Worm (Caenorhabditis elegans) whole organism, L4 larva: Measurements from ENCODE around the gene srw-73.

Experiments used
- F10B5.3 ChIP-seq: sonication (generic microtip); optimal IDR thresholded peaks from 2 replicates; lab custom pipeline; 2016; ENCODE audit warnings: mild to moderate bottlenecking, missing genetic modification characterization, missing compliant biosample characterization
- F44E2.7 ChIP-seq: fragments of 200-800 bp; sonication (Bioruptor generic); IDR thresholded peaks from 2 replicates; pipeline ENCODE4 v2.1.2; 2022; ENCODE audit warnings: missing genetic modification characterization, missing compliant biosample characterization
- F49E8.2 ChIP-seq: sonication (generic microtip); optimal IDR thresholded peaks from 2 replicates; lab custom pipeline; 2016; ENCODE audit warnings: missing compliant biosample characterization, mild to moderate bottlenecking, missing genetic modification characterization, borderline replicate concordance
- Y105C5A.15 ChIP-seq: fragments of 200-800 bp; sonication (Bioruptor generic); IDR thresholded peaks from 2 replicates; pipeline ENCODE4 v1.3.6; 2022; ENCODE audit warnings: missing genetic modification characterization, missing compliant biosample characterization
- Y75B8A.6 ChIP-seq: fragments of 200-800 bp; sonication (Bioruptor generic); IDR thresholded peaks from 2 replicates; pipeline ENCODE4 v1.3.6; 2022; ENCODE audit warnings: missing genetic modification reagents, missing genetic modification characterization, missing compliant biosample characterization
- ZK337.2 ChIP-seq: fragments of 200-800 bp; sonication (Bioruptor generic); IDR thresholded peaks from 2 replicates; pipeline ENCODE4 v1.3.6; 2022; ENCODE audit warnings: missing genetic modification reagents, missing genetic modification characterization, missing compliant biosample characterization
- ZK546.5 ChIP-seq, 2 experiments: sonication (generic microtip); optimal IDR thresholded peaks; 2 replicates each; lab custom pipeline; 2017; ENCODE audit warnings: missing biosample characterization in 2 of 2, missing genetic modification characterization in 2 of 2
- aha-1 ChIP-seq: fragments of 150-350 bp; peaks from one replicate; lab custom pipeline; 2014; ENCODE audit warnings: missing biosample characterization, missing genetic modification characterization
- aly-2 ChIP-seq: sonication (generic microtip); optimal IDR thresholded peaks from 2 replicates; lab custom pipeline; 2018; ENCODE audit warnings: missing biosample characterization, missing genetic modification characterization
- arid-1 ChIP-seq: fragments of 200-800 bp; sonication (Bioruptor generic); conservative IDR thresholded peaks from 2 replicates; pipeline ENCODE4 v1.3.6; 2022; ENCODE audit warnings: missing genetic modification reagents, missing genetic modification characterization, missing compliant biosample characterization
- ceh-82 ChIP-seq: sonication (generic microtip); optimal IDR thresholded peaks from 2 replicates; lab custom pipeline; 2017; ENCODE audit warnings: missing biosample characterization, missing genetic modification characterization
- ces-1 ChIP-seq: fragments of 150-350 bp; sonication (generic microtip); optimal IDR thresholded peaks from 4 replicates; lab custom pipeline; 2014; ENCODE audit warnings: missing biosample characterization, missing genetic modification reagents, missing genetic modification characterization
- cey-2 ChIP-seq: sonication (generic microtip); optimal IDR thresholded peaks from 3 replicates; lab custom pipeline; 2017; ENCODE audit warnings: missing genetic modification characterization, mild to moderate bottlenecking, missing compliant biosample characterization, antibody characterized with exemption, borderline replicate concordance; ENCODE audit not compliant: insufficient read depth
- daf-12 ChIP-seq: fragments of 150-350 bp; optimal IDR thresholded peaks from 2 replicates; lab custom pipeline; 2014; ENCODE audit warnings: missing biosample characterization, missing genetic modification reagents, missing genetic modification characterization
- daf-8 ChIP-seq: fragments of 200-800 bp; sonication (Bioruptor generic); IDR thresholded peaks from 2 replicates; pipeline ENCODE4 v1.3.6; 2022; ENCODE audit warnings: missing genetic modification characterization, missing compliant biosample characterization
- dmd-6 ChIP-seq: fragments of 200-800 bp; sonication (Bioruptor generic); IDR thresholded peaks from 2 replicates; pipeline ENCODE4 v1.3.6; 2022; ENCODE audit warnings: missing genetic modification reagents, missing genetic modification characterization, missing compliant biosample characterization
- dmd-8 ChIP-seq: fragments of 200-800 bp; sonication (Bioruptor generic); IDR thresholded peaks from 2 replicates; pipeline ENCODE4 v1.3.6; 2022; ENCODE audit warnings: missing genetic modification characterization, missing compliant biosample characterization
- dpl-1 ChIP-seq: fragments of 150-350 bp; optimal IDR thresholded peaks from 2 replicates; lab custom pipeline; 2014; ENCODE audit warnings: missing biosample characterization, missing genetic modification reagents, missing genetic modification characterization
- fkh-10 ChIP-seq: fragments of 150-350 bp; optimal IDR thresholded peaks from 2 replicates; lab custom pipeline; 2014; ENCODE audit warnings: missing biosample characterization, missing genetic modification reagents, missing genetic modification characterization
- hlh-11 ChIP-seq: fragments of 200-800 bp; sonication (Bioruptor generic); optimal IDR thresholded peaks from 2 replicates; lab custom pipeline; 2018; ENCODE audit warnings: mild to moderate bottlenecking, missing genetic modification characterization, missing compliant biosample characterization
- jun-1 ChIP-seq: fragments of 150-350 bp; optimal IDR thresholded peaks from 2 replicates; lab custom pipeline; 2014; ENCODE audit warnings: missing biosample characterization, missing genetic modification reagents, missing genetic modification characterization
- lin-15B ChIP-seq: fragments of 150-350 bp; sonication (generic microtip); optimal IDR thresholded peaks from 3 replicates; lab custom pipeline; 2014; ENCODE audit warnings: missing biosample characterization, missing genetic modification characterization
- madf-5 ChIP-seq, 2 experiments: fragments of 200-800 bp; sonication (Bioruptor generic); IDR thresholded peaks; 2 replicates each; pipeline ENCODE4 v1.3.6; 2022; ENCODE audit warnings: missing compliant biosample characterization in 2 of 2, missing genetic modification characterization in 2 of 2
- mxl-3 ChIP-seq: fragments of 200-800 bp; sonication (Bioruptor generic); optimal IDR thresholded peaks from 2 replicates; lab custom pipeline; 2018; ENCODE audit warnings: mild to moderate bottlenecking, missing genetic modification characterization, missing compliant biosample characterization
- nhr-25 ChIP-seq: sonication (generic microtip); optimal IDR thresholded peaks from 2 replicates; lab custom pipeline; 2017; ENCODE audit warnings: missing genetic modification characterization, mild to moderate bottlenecking, missing compliant biosample characterization, antibody characterized with exemption, moderate library complexity, borderline replicate concordance; ENCODE audit not compliant: insufficient read depth
- nhr-28 ChIP-seq: fragments of 150-350 bp; optimal IDR thresholded peaks from 2 replicates; lab custom pipeline; 2014; ENCODE audit warnings: missing biosample characterization, missing genetic modification characterization
- nhr-41 ChIP-seq: fragments of 200-800 bp; sonication (Bioruptor generic); IDR thresholded peaks from 2 replicates; pipeline ENCODE4 v1.3.6; 2022; ENCODE audit warnings: missing genetic modification reagents, missing genetic modification characterization, missing compliant biosample characterization
- nhr-42 ChIP-seq: fragments of 200-800 bp; sonication (Bioruptor generic); IDR thresholded peaks from 2 replicates; pipeline ENCODE4 v1.3.6; 2022; ENCODE audit warnings: missing genetic modification characterization, missing compliant biosample characterization
- nhr-76 ChIP-seq: fragments of 150-350 bp; optimal IDR thresholded peaks from 2 replicates; lab custom pipeline; 2014; ENCODE audit warnings: missing biosample characterization, missing genetic modification characterization
- pha-4 ChIP-seq, 2 experiments: fragments of 150-350 bp in 1 of 2; fragments of 200-800 bp in 1 of 2; sonication (Bioruptor generic) in 1 of 2; IDR thresholded peaks in 1 of 2; optimal IDR thresholded peaks in 1 of 2; 2 replicates each; pipeline versions ENCODE4 v1.3.6 to Lab custom; 2014 to 2022; ENCODE audit warnings: missing genetic modification characterization in 2 of 2, missing genetic modification reagents in 2 of 2, missing biosample characterization in 1 of 2, missing compliant biosample characterization in 1 of 2
- php-3 ChIP-seq: fragments of 200-800 bp; sonication (Bioruptor generic); IDR thresholded peaks from 2 replicates; pipeline ENCODE4 v1.3.6; 2022; ENCODE audit warnings: missing genetic modification reagents, missing genetic modification characterization, missing compliant biosample characterization
- pqm-1 ChIP-seq: sonication (generic microtip); optimal IDR thresholded peaks from 2 replicates; lab custom pipeline; 2017; ENCODE audit warnings: missing biosample characterization, missing genetic modification characterization
- set-16 ChIP-seq: fragments of 200-800 bp; sonication (Bioruptor generic); IDR thresholded peaks from 2 replicates; pipeline ENCODE4 v1.3.6; 2022; ENCODE audit warnings: missing genetic modification reagents, missing genetic modification characterization, missing compliant biosample characterization
- snpc-1.2 ChIP-seq: fragments of 200-800 bp; sonication (Bioruptor generic); IDR thresholded peaks from 2 replicates; pipeline ENCODE4 v1.3.6; 2022; ENCODE audit warnings: missing genetic modification reagents, missing genetic modification characterization, missing compliant biosample characterization
- snpc-4 ChIP-seq: fragments of 150-350 bp; optimal IDR thresholded peaks from 2 replicates; lab custom pipeline; 2014; ENCODE audit warnings: missing biosample characterization, missing genetic modification characterization
- spr-1 ChIP-seq: sonication (generic microtip); optimal IDR thresholded peaks from 2 replicates; lab custom pipeline; 2016; ENCODE audit warnings: mild to moderate bottlenecking, missing genetic modification characterization, missing compliant biosample characterization
- tag-97 ChIP-seq: fragments of 200-800 bp; sonication (Bioruptor generic); IDR thresholded peaks from 2 replicates; pipeline ENCODE4 v1.3.6; 2022; ENCODE audit warnings: missing genetic modification characterization, missing compliant biosample characterization
- unc-62 ChIP-seq, 3 experiments: fragments of 150-350 bp in 1 of 3; sonication (generic microtip); optimal IDR thresholded peaks in 2 of 3; peaks in 1 of 3; 1 replicate in 1 of 3; 2 replicates in 2 of 3; lab custom pipeline; 2014 to 2017; ENCODE audit warnings: missing biosample characterization in 3 of 3, missing genetic modification characterization in 3 of 3, missing genetic modification reagents in 3 of 3, missing genotype in 1 of 3
- vab-7 ChIP-seq: fragments of 200-800 bp; sonication (Bioruptor generic); IDR thresholded peaks from 2 replicates; pipeline ENCODE4 v1.3.6; 2022; ENCODE audit warnings: missing genetic modification reagents, missing genetic modification characterization, missing compliant biosample characterization
- zfp-3 ChIP-seq: fragments of 200-800 bp; sonication (Bioruptor generic); conservative IDR thresholded peaks from 2 replicates; pipeline ENCODE4 v1.3.6; 2022; ENCODE audit warnings: missing genetic modification reagents, missing genetic modification characterization, missing compliant biosample characterization

The srw-73 gene

ce11 chrV:16627962-16628361 lies 39.6 kb upstream of the srw-73 start, which contains the start of gene oac-53:
Gene oac-53 (minus strand): TSS chrV:16627970.
- TF ChIP-seq dmd-6 (no peak; the same call in 1 of the 2 replicates), ces-1 (GFP tag; lab: Kevin White, UChicago) (no peak), php-3 (GFP tag; lab: Robert Waterston, UW) (peak; percentile 59; the same call in 1 of the 2 replicates), hlh-11 (peak; percentile 4), dmd-8 (GFP tag; lab: Robert Waterston, UW) (no peak), tag-97 (no peak), spr-1 (tag; lab: Kevin White, UChicago) (no peak), lin-15B (tag; lab: Kevin White, UChicago) (no peak), madf-5 (GFP tag; IDR thresholded peaks at IDR 0.05; lab: Robert Waterston, UW) (no peak), ceh-82 (no peak), snpc-4 (no peak), aha-1 (tag; lab: Kevin White, UChicago) (no peak), nhr-28 (tag; lab: Kevin White, UChicago) (peak; percentile 7), nhr-41 (no peak), pha-4 (GFP tag; IDR thresholded peaks at IDR 0.05; lab: Robert Waterston, UW) (no peak), pha-4 (tag; optimal IDR thresholded peaks at IDR 0.05; lab: Kevin White, UChicago) (no peak), nhr-76 (tag; lab: Kevin White, UChicago) (no peak), aly-2 (tag; lab: Kevin White, UChicago) (no peak), fkh-10 (GFP tag; lab: Kevin White, UChicago) (no peak), nhr-25 (tag; lab: Kevin White, UChicago) (no peak), F44E2.7 (no peak), arid-1 (no peak), pqm-1 (tag; lab: Kevin White, UChicago) (peak; percentile 62), nhr-42 (no peak), ZK546.5 (tag; optimal IDR thresholded peaks at IDR 0.05; lab: Kevin White, UChicago) (no peak), zfp-3 (GFP tag; lab: Robert Waterston, UW) (no peak), set-16 (GFP tag; lab: Robert Waterston, UW) (no peak), daf-8 (no peak), Y105C5A.15 (GFP tag; lab: Robert Waterston, UW) (no peak), F10B5.3 (tag; lab: Kevin White, UChicago) (no peak), mxl-3 (GFP tag; lab: Kevin White, UChicago) (no peak), daf-12 (tag; lab: Kevin White, UChicago) (no peak), vab-7 (GFP tag; lab: Robert Waterston, UW) (no peak), F49E8.2 (tag; lab: Kevin White, UChicago) (no peak), ZK337.2 (GFP tag; lab: Robert Waterston, UW) (no peak)

DNA sequence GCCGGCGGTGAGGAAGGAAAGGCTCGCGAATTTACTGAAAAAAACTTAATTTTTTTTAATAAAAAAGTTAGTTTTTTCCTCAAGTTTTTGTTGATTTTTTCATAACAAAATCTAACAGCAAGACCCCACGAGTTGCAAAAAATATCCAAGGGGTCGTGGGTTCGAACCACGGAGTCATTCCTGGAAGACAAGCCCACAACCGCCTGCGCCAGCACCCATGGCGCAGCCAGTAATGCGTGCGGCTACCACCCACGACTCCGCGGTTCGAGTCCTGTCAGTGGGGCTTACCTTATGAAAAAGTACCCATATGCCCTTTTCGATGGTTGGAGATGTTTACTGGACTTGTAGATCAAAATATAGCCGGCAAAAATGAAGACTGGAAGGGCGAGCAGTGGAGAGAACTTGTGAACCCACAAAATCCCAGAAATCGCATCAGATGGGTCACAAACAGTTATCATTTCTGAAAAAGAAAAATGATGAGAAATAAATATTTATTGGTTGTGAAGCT lies 34.5 kb upstream of the srw-73 start, which contains the start of gene Y70C5A.2:
Gene Y70C5A.2, minus strand, starts transcription at position 458 of the 508 bp plus-strand sequence.
- TF ChIP-seq jun-1 (tag; lab: Kevin White, UChicago): no peak
- TF ChIP-seq cey-2: no peak
- TF ChIP-seq Y75B8A.6 (GFP tag; lab: Robert Waterston, UW): no peak
- TF ChIP-seq dpl-1 (GFP tag; lab: Kevin White, UChicago): no peak
- TF ChIP-seq unc-62 (GFP tag; optimal IDR thresholded peaks at IDR 0.05 in 1 of 2; lab: Kevin White, UChicago): peak in 1 of 2 experiments; percentile 20
- TF ChIP-seq unc-62 (tag; optimal IDR thresholded peaks at IDR 0.05; lab: Kevin White, UChicago): no peak
- TF ChIP-seq snpc-1.2 (GFP tag; lab: Robert Waterston, UW): 0 out of 2 replicates have a peak, but pooled peaks have one; percentile 9
